Worm (Caenorhabditis elegans) whole organism, L2 larva: ENCODE results near the gene twk-10.
"Not testable (repeated sequence)": the region's sequence is repeated elsewhere in the genome, so short reads cannot be mapped to it uniquely, and the experiment has no call there.

ENCODE experiments used
- R02D3.7 ChIP-seq: fragments of 150-350 bp; optimal IDR thresholded peaks from 2 replicates; lab custom pipeline; 2014; ENCODE audit warnings: missing biosample characterization, missing genetic modification characterization
- Y55F3AM.14 ChIP-seq: fragments of 200-800 bp; sonication (Bioruptor generic); optimal IDR thresholded peaks from 2 replicates; lab custom pipeline; 2018; ENCODE audit warnings: mild to moderate bottlenecking, missing genetic modification characterization, missing compliant biosample characterization
- ZK546.5 ChIP-seq: sonication (generic microtip); optimal IDR thresholded peaks from 2 replicates; lab custom pipeline; 2017; ENCODE audit warnings: missing biosample characterization, missing genetic modification characterization
- alr-1 ChIP-seq: fragments of 150-350 bp; optimal IDR thresholded peaks from 2 replicates; lab custom pipeline; 2014; ENCODE audit warnings: missing biosample characterization, missing genetic modification characterization
- aly-2 ChIP-seq: fragments of 150-350 bp; optimal IDR thresholded peaks from 2 replicates; lab custom pipeline; 2014; ENCODE audit warnings: missing biosample characterization, missing genetic modification characterization
- ama-1 ChIP-seq: fragments of 150-350 bp; optimal IDR thresholded peaks from 2 replicates; lab custom pipeline; 2018; ENCODE audit warnings: inconsistent platforms
- blmp-1 ChIP-seq: sonication (generic microtip); optimal IDR thresholded peaks from 2 replicates; lab custom pipeline; 2017; ENCODE audit warnings: missing genetic modification characterization, mild to moderate bottlenecking, missing compliant biosample characterization, antibody characterized with exemption, moderate library complexity; ENCODE audit not compliant: insufficient read depth
- ceh-82 ChIP-seq: fragments of 150-350 bp; optimal IDR thresholded peaks from 2 replicates; lab custom pipeline; 2014; ENCODE audit warnings: missing biosample characterization, missing genetic modification characterization
- crh-2 ChIP-seq: sonication (generic microtip); optimal IDR thresholded peaks from 2 replicates; lab custom pipeline; 2017; ENCODE audit warnings: missing biosample characterization, missing genetic modification characterization
- dmd-4 ChIP-seq: sonication (generic microtip); optimal IDR thresholded peaks from 2 replicates; lab custom pipeline; 2017; ENCODE audit warnings: missing biosample characterization, missing genetic modification characterization
- elt-1 ChIP-seq: fragments of 150-350 bp; optimal IDR thresholded peaks from 2 replicates; lab custom pipeline; 2014; ENCODE audit warnings: missing biosample characterization, missing genetic modification characterization
- fos-1 ChIP-seq: fragments of 150-350 bp; optimal IDR thresholded peaks from 2 replicates; lab custom pipeline; 2014; ENCODE audit warnings: missing biosample characterization, missing genetic modification characterization
- gmeb-1 ChIP-seq: fragments of 150-350 bp; optimal IDR thresholded peaks from 2 replicates; lab custom pipeline; 2014; ENCODE audit warnings: missing biosample characterization, missing genetic modification characterization
- lin-11 ChIP-seq: fragments of 150-350 bp; sonication (generic microtip); optimal IDR thresholded peaks from 2 replicates; lab custom pipeline; 2014; ENCODE audit warnings: missing biosample characterization, missing genetic modification characterization, inconsistent platforms, mixed read lengths
- lin-39 ChIP-seq: fragments of 150-350 bp; optimal IDR thresholded peaks from 2 replicates; lab custom pipeline; 2014; ENCODE audit warnings: missing biosample characterization, missing genetic modification reagents, missing genetic modification characterization
- mbf-1 ChIP-seq: sonication (generic microtip); optimal IDR thresholded peaks from 2 replicates; lab custom pipeline; 2017; ENCODE audit warnings: missing biosample characterization, missing genetic modification characterization
- mdl-1 ChIP-seq, 2 experiments: fragments of 150-350 bp in 1 of 2; sonication (generic microtip) in 1 of 2; optimal IDR thresholded peaks; 2 replicates each; lab custom pipeline; 2017; ENCODE audit warnings: missing biosample characterization in 2 of 2, missing genetic modification characterization in 2 of 2
- nhr-10 ChIP-seq: sonication (generic microtip); optimal IDR thresholded peaks from 2 replicates; lab custom pipeline; 2017; ENCODE audit warnings: missing biosample characterization, missing genetic modification characterization
- nhr-11 ChIP-seq: fragments of 150-350 bp; optimal IDR thresholded peaks from 2 replicates; lab custom pipeline; 2014; ENCODE audit warnings: missing biosample characterization, missing genetic modification characterization
- nhr-12 ChIP-seq: fragments of 150-350 bp; optimal IDR thresholded peaks from 2 replicates; lab custom pipeline; 2014; ENCODE audit warnings: missing biosample characterization, missing genetic modification characterization
- nhr-21 ChIP-seq: fragments of 150-350 bp; optimal IDR thresholded peaks from 2 replicates; lab custom pipeline; 2014; ENCODE audit warnings: missing biosample characterization, missing genetic modification characterization
- nhr-23 ChIP-seq: fragments of 150-350 bp; optimal IDR thresholded peaks from 2 replicates; lab custom pipeline; 2014; ENCODE audit warnings: missing biosample characterization, missing genetic modification reagents, missing genetic modification characterization
- nhr-237 ChIP-seq: fragments of 150-350 bp; optimal IDR thresholded peaks from 2 replicates; lab custom pipeline; 2014; ENCODE audit warnings: missing biosample characterization, missing genetic modification characterization
- nhr-25 ChIP-seq: fragments of 150-350 bp; sonication (generic microtip); optimal IDR thresholded peaks from 3 replicates; lab custom pipeline; 2014; ENCODE audit warnings: missing biosample characterization, missing genetic modification characterization
- nhr-77 ChIP-seq: fragments of 150-350 bp; optimal IDR thresholded peaks from 2 replicates; lab custom pipeline; 2014; ENCODE audit warnings: missing biosample characterization, missing genetic modification characterization
- sem-4 ChIP-seq: fragments of 150-350 bp; optimal IDR thresholded peaks from 2 replicates; lab custom pipeline; 2014; ENCODE audit warnings: missing biosample characterization, missing genetic modification reagents, missing genetic modification characterization
- skn-1 ChIP-seq: sonication (generic microtip); optimal IDR thresholded peaks from 2 replicates; lab custom pipeline; 2017; ENCODE audit warnings: missing biosample characterization, missing genetic modification characterization
- sma-9 ChIP-seq, 2 experiments: fragments of 150-350 bp in 1 of 2; sonication (generic microtip) in 1 of 2; optimal IDR thresholded peaks; 2 replicates each; lab custom pipeline; 2014 to 2016; ENCODE audit warnings: missing genetic modification characterization in 2 of 2, mild to moderate bottlenecking in 1 of 2, missing biosample characterization in 1 of 2, missing compliant biosample characterization in 1 of 2, missing genetic modification reagents in 1 of 2, moderate library complexity in 1 of 2
- snpc-4 ChIP-seq: fragments of 150-350 bp; optimal IDR thresholded peaks from 2 replicates; lab custom pipeline; 2014; ENCODE audit warnings: missing biosample characterization, missing genetic modification characterization
- unc-39 ChIP-seq: fragments of 150-350 bp; optimal IDR thresholded peaks from 2 replicates; lab custom pipeline; 2014; ENCODE audit warnings: missing biosample characterization, missing genetic modification characterization
- unc-55 ChIP-seq: fragments of 150-350 bp; sonication (generic microtip); optimal IDR thresholded peaks from 3 replicates; lab custom pipeline; 2014; ENCODE audit warnings: missing biosample characterization, missing genetic modification reagents, missing genetic modification characterization
- unc-62 ChIP-seq: fragments of 150-350 bp; optimal IDR thresholded peaks from 2 replicates; lab custom pipeline; 2014; ENCODE audit warnings: missing biosample characterization, missing genetic modification reagents, missing genetic modification characterization
- zag-1 ChIP-seq: fragments of 150-350 bp; optimal IDR thresholded peaks from 2 replicates; lab custom pipeline; 2014; ENCODE audit warnings: missing biosample characterization, missing genetic modification characterization
- ztf-11 ChIP-seq: sonication (generic microtip); optimal IDR thresholded peaks from 2 replicates; lab custom pipeline; 2017; ENCODE audit warnings: missing biosample characterization, missing genetic modification characterization
- ztf-4 ChIP-seq: fragments of 150-350 bp; optimal IDR thresholded peaks from 2 replicates; lab custom pipeline; 2014; ENCODE audit warnings: missing biosample characterization, missing genetic modification characterization

The twk-10 gene

DNA sequence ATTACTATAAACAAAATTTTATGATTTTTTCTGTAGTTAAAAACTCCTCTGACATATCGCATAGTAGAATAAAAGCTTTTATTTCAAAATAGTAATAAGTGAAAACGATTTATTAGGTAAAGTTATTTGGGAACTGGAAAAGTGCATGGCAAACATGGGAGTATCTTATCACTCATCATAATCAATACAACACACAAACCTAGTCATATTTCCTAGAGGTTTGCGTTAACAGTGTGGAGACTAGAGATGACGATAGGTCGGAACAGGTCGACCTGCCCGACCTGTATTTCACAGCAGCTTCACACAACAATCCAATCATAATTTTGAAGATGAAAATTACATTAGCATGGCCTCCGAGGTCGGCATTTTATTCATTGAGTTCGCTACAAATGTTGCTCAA lies 27.9 kb downstream of the twk-10 start, which contains the start of gene EGAP9.3:
Gene EGAP9.3 (minus strand): TSS at position 131 of the 400 bp plus-strand sequence.
- TF ChIP-seq fos-1 = peak; percentile 74
- TF ChIP-seq ZK546.5 (tag; lab: Kevin White, UChicago) = no peak
- TF ChIP-seq, all 48 proteins: peak for 1

DNA sequence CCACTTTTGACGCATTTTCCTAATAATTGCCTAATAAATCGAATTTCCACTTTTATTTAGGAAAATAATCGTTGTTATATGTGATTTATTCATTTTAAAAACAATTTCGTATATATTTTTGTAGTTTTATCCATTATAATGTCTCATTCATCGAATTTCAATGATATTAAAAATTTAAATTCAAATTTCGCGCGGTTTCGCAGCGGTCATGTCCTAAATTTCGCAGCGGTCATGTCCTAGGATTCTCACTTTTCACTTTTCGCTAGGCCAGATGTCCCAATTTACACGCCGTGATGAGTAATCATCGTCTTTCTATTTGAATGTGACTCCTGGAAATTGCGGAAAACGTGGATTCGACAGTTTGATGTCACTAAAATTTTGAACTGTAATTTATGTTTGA lies 29.6 kb downstream of the twk-10 start, which contains the start of gene ZK1055.4:
Gene ZK1055.4 (plus strand): TSS at position 301 of the 400 bp plus-strand sequence.
- not testable (repeated sequence) for TF ChIP-seq nhr-11, crh-2, aly-2 (tag; lab: Kevin White, UChicago)

DNA sequence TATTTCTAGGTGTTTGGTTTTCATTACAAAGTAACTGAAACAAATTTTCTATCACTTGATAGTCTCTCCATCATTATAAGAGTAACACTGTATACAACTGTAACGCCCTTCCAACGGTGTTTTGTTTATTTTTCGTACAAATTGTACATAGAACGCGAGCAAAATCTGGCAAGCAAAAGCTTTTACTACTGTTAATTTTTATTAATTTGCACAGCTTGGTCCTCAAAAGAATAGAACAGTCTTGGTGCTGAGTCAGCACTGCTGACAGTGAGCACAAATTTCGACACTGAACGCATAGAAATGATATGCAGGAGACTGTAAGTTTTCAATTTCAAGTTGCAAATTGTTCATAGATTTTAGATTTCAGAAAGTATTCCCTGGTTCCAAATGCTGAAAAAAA lies 38.1 kb downstream of the twk-10 start, which contains the start of gene ZK1055.2:
Gene ZK1055.2 (plus strand): TSS at position 301 of the 400 bp plus-strand sequence.
- no peak for TF ChIP-seq nhr-77 (tag; lab: Kevin White, UChicago)

DNA sequence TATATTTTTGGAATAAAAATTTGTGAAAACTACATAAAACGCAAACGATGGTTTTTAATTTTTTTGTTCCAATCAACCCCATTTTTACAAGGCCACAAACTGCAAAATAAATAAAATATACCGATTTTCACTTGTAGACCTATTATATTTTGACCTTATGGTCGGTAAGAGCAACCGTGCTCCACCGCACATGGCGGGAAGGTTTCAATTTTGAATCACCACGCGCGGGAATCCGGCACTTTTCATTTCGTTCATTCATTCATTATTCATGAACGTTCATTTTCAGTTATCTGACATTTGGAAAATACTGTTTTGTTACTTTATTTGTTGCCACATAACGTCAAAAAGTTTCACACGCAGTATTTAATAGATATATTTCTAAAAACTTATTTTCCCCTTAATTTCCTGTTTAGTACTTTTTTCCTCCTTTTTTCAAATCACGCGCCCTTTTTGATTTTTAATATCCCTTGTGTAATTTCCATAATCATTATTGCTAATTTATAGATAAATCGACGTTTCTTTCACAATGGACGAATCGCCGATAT lies 41.6 kb downstream of the twk-10 start, which contains the start of gene hcp-1:
Gene hcp-1 (plus strand): TSS at position 495 of the 545 bp plus-strand sequence.
- TF ChIP-seq sem-4 (tag; lab: Kevin White, UChicago) (no peak), nhr-77 (tag; lab: Kevin White, UChicago) (no peak), fos-1 (peak; percentile 10), ztf-4 (tag; lab: Kevin White, UChicago) (no peak), gmeb-1 (tag; lab: Kevin White, UChicago) (peak; percentile 84), mdl-1 (tag; optimal IDR thresholded peaks at IDR 0.05; lab: Kevin White, UChicago) (no peak), unc-55 (peak; percentile 46), dmd-4 (no peak), Y55F3AM.14 (no peak)

DNA sequence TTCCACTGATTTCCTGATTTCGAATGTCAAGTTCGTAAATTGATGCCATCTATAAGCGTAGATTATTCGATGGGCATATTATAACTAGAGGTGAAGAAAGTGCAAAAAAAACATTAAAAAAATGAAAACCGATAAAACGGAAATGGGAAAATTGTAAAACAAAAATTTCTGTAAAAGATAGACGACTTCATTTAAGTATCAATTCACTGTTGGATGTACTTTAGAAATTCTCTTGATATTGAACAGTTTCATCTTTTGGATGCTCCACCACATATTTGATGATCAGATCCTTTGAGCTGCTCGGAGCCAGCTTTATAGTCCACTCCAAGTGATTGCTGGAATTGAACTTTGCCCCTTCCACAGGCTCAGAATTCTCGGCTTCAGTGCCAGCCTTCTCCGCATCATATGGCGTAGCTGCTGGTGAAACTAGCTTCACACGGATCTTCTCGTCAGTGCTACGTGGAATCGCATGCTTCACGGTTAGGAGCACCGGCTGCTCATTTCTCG lies 50.5 kb downstream of the twk-10 start, which contains the start of gene ZK1055.6:
Gene ZK1055.6 (minus strand): TSS at position 51 of the 507 bp plus-strand sequence.
- TF ChIP-seq skn-1 (tag; lab: Kevin White, UChicago) (no peak), nhr-23 (tag; lab: Kevin White, UChicago) (no peak), blmp-1 (no peak), mbf-1 (tag; lab: Kevin White, UChicago) (no peak), aly-2 (tag; lab: Kevin White, UChicago) (no peak), fos-1 (no peak), crh-2 (tag; lab: Kevin White, UChicago) (no peak), elt-1 (tag; lab: Kevin White, UChicago) (no peak), nhr-77 (tag; lab: Kevin White, UChicago) (no peak), Y55F3AM.14 (no peak), alr-1 (tag; lab: Kevin White, UChicago) (no peak), nhr-237 (tag; lab: Kevin White, UChicago) (no peak), ama-1 (lab: Kevin White, UChicago) (no peak), nhr-25 (tag; lab: Kevin White, UChicago) (no peak), snpc-4 (tag; lab: Kevin White, UChicago) (no peak), nhr-12 (no peak), lin-11 (tag; lab: Kevin White, UChicago) (no peak), unc-62 (no peak), lin-39 (tag; lab: Kevin White, UChicago) (no peak)

DNA sequence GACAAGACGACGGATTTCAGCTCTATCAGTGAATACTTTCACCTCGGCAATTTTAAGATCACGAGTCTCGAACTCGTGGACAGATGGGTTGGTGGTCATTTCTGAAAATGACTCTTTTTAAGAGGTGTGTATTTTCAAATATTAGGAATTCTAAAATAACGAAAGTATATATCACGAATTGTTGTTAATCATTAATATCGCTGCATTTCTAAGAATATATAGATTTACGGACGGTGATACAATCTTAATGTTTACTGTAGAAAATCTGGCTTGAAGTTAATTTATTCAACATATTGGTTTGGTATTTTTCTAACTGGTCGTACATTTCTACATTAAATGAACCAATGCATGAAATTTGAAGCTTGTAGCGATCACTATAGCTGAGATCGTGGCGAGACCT lies 53.1 kb downstream of the twk-10 start, which contains the start of gene ZK1055.7:
Gene ZK1055.7 (minus strand): TSS at position 101 of the 400 bp plus-strand sequence.
- TF ChIP-seq nhr-11 (tag; lab: Kevin White, UChicago) = no peak
- no peak for TF ChIP-seq sma-9 (GFP tag; optimal IDR thresholded peaks at IDR 0.05; lab: Kevin White, UChicago)
- TF ChIP-seq sma-9 (tag; optimal IDR thresholded peaks at IDR 0.05; lab: Kevin White, UChicago) = no peak
- TF ChIP-seq nhr-23 (tag; lab: Kevin White, UChicago) = no peak
- no peak for TF ChIP-seq unc-55
- TF ChIP-seq fos-1 = no peak
- no peak for TF ChIP-seq ztf-11
- TF ChIP-seq R02D3.7 (tag; lab: Kevin White, UChicago) = no peak
- no peak for TF ChIP-seq nhr-21 (tag; lab: Kevin White, UChicago)
- TF ChIP-seq Y55F3AM.14 = no peak
- no peak for TF ChIP-seq unc-39
- no peak for TF ChIP-seq zag-1
- no peak for TF ChIP-seq ceh-82
- TF ChIP-seq nhr-10 = no peak
